Fruit fly (Drosophila melanogaster) whole organism, prepupa: ENCODE results near the gene pcx.

Experiments
- CG10669 ChIP-seq: fragments of 200-800 bp; sonication (Bioruptor generic); optimal IDR thresholded peaks from 3 replicates; lab custom pipeline; 2018; ENCODE audit warnings: missing biosample characterization, mild to moderate bottlenecking, missing genetic modification characterization, moderate library complexity
- CG15336 ChIP-seq: fragments of 200-800 bp; sonication (Bioruptor generic); IDR thresholded peaks from 2 replicates; pipeline ENCODE4 v1.3.6; 2022; ENCODE audit warnings: missing biosample characterization, missing genetic modification characterization
- CG16779 ChIP-seq: fragments of 200-800 bp; sonication (Bioruptor generic); optimal IDR thresholded peaks from 3 replicates; lab custom pipeline; 2017; ENCODE audit warnings: missing biosample characterization, mild to moderate bottlenecking, missing genetic modification characterization
- CG31627 ChIP-seq: fragments of 200-800 bp; sonication (Bioruptor generic); optimal IDR thresholded peaks from 3 replicates; lab custom pipeline; 2016; ENCODE audit warnings: missing biosample characterization, missing genetic modification characterization
- CG32006 ChIP-seq: fragments of 200-800 bp; sonication (Bioruptor generic); optimal IDR thresholded peaks from 3 replicates; lab custom pipeline; 2017; ENCODE audit warnings: missing biosample characterization, mild to moderate bottlenecking, missing genetic modification characterization
- CG3919 ChIP-seq: fragments of 200-800 bp; sonication (Bioruptor generic); optimal IDR thresholded peaks from 3 replicates; lab custom pipeline; 2016; ENCODE audit warnings: missing biosample characterization, missing genetic modification characterization
- CG6163 ChIP-seq: fragments of 200-800 bp; sonication (Bioruptor generic); IDR thresholded peaks from 3 replicates; pipeline ENCODE4 v1.3.6; 2022; ENCODE audit warnings: missing biosample characterization, missing genetic modification characterization
- CG6276 ChIP-seq: fragments of 200-800 bp; sonication (Bioruptor generic); optimal IDR thresholded peaks from 2 replicates; lab custom pipeline; 2017; ENCODE audit warnings: missing biosample characterization, mild to moderate bottlenecking, missing genetic modification characterization
- CG6792 ChIP-seq: fragments of 200-800 bp; sonication (Bioruptor generic); optimal IDR thresholded peaks from 3 replicates; lab custom pipeline; 2016; ENCODE audit warnings: missing biosample characterization, missing genetic modification characterization
- CG6808 ChIP-seq: fragments of 200-800 bp; sonication (Bioruptor generic); optimal IDR thresholded peaks from 3 replicates; lab custom pipeline; 2017; ENCODE audit warnings: missing biosample characterization, missing genetic modification characterization, mild to moderate bottlenecking, moderate library complexity, missing genetic modification reagents
- CG7368 ChIP-seq: fragments of 200-800 bp; sonication (Bioruptor generic); optimal IDR thresholded peaks from 3 replicates; lab custom pipeline; 2016; ENCODE audit warnings: missing biosample characterization, missing genetic modification characterization
- CG8319 ChIP-seq: fragments of 200-800 bp; sonication (Bioruptor generic); optimal IDR thresholded peaks from 3 replicates; lab custom pipeline; 2016; ENCODE audit warnings: missing biosample characterization, missing genetic modification characterization
- CG8632 ChIP-seq: fragments of 200-800 bp; sonication (Bioruptor generic); optimal IDR thresholded peaks from 3 replicates; lab custom pipeline; 2016; ENCODE audit warnings: missing biosample characterization, missing genetic modification characterization
- Eip75B ChIP-seq: fragments of 200-800 bp; sonication (Bioruptor generic); optimal IDR thresholded peaks from 3 replicates; lab custom pipeline; 2016; ENCODE audit warnings: missing biosample characterization, missing genetic modification characterization
- Eip78C ChIP-seq: fragments of 200-800 bp; sonication (Bioruptor generic); peaks from one replicate; lab custom pipeline; 2016; ENCODE audit warnings: missing biosample characterization, missing genetic modification characterization
- Eip93F ChIP-seq: fragments of 200-800 bp; sonication (Bioruptor generic); optimal IDR thresholded peaks from 2 replicates; lab custom pipeline; 2016; ENCODE audit warnings: missing biosample characterization, mild to moderate bottlenecking, missing genetic modification characterization
- Ets21C ChIP-seq: fragments of 200-800 bp; sonication (Bioruptor generic); optimal IDR thresholded peaks from 3 replicates; lab custom pipeline; 2016; ENCODE audit warnings: missing biosample characterization, missing genetic modification characterization
- Ets96B ChIP-seq: fragments of 200-800 bp; optimal IDR thresholded peaks from 2 replicates; lab custom pipeline; 2019; ENCODE audit warnings: missing biosample characterization, mild to moderate bottlenecking, missing genetic modification characterization, moderate library complexity
- Hr38 ChIP-seq: sonication (Bioruptor generic); optimal IDR thresholded peaks from 2 replicates; lab custom pipeline; 2016; ENCODE audit warnings: missing biosample characterization, missing genetic modification characterization
- Hr4 ChIP-seq: fragments of 200-800 bp; sonication (Bioruptor generic); optimal IDR thresholded peaks from 3 replicates; lab custom pipeline; 2016; ENCODE audit warnings: missing biosample characterization, missing genetic modification characterization
- Lpt ChIP-seq: fragments of 200-800 bp; sonication (Bioruptor generic); optimal IDR thresholded peaks from 3 replicates; lab custom pipeline; 2016; ENCODE audit warnings: missing biosample characterization, missing genetic modification characterization
- Met ChIP-seq: fragments of 200-800 bp; sonication (Bioruptor generic); optimal IDR thresholded peaks from 3 replicates; lab custom pipeline; 2016; ENCODE audit warnings: missing biosample characterization, missing genetic modification characterization
- OdsH ChIP-seq: fragments of 200-800 bp; sonication (Bioruptor generic); optimal IDR thresholded peaks from 3 replicates; lab custom pipeline; 2016; ENCODE audit warnings: missing biosample characterization, missing genetic modification characterization
- Smox ChIP-seq: fragments of 200-800 bp; sonication (Bioruptor generic); optimal IDR thresholded peaks from 3 replicates; lab custom pipeline; 2016; ENCODE audit warnings: missing biosample characterization, missing genetic modification characterization
- Sox102F ChIP-seq: fragments of 200-800 bp; sonication (Bioruptor generic); optimal IDR thresholded peaks from 2 replicates; lab custom pipeline; 2016; ENCODE audit warnings: missing biosample characterization, mild to moderate bottlenecking, missing genetic modification characterization
- Sox14 ChIP-seq: fragments of 200-800 bp; sonication (Bioruptor generic); optimal IDR thresholded peaks from 3 replicates; lab custom pipeline; 2016; ENCODE audit warnings: missing biosample characterization, missing genetic modification characterization
- Sox15 ChIP-seq: fragments of 200-800 bp; sonication (Bioruptor generic); optimal IDR thresholded peaks from 3 replicates; lab custom pipeline; 2016; ENCODE audit warnings: missing biosample characterization, missing genetic modification characterization
- acj6 ChIP-seq: fragments of 200-800 bp; sonication (Bioruptor generic); optimal IDR thresholded peaks from 3 replicates; lab custom pipeline; 2016; ENCODE audit warnings: missing biosample characterization, missing genetic modification characterization
- cyc ChIP-seq: fragments of 200-800 bp; sonication (Bioruptor generic); optimal IDR thresholded peaks from 3 replicates; lab custom pipeline; 2016; ENCODE audit warnings: missing biosample characterization, missing genetic modification characterization
- dac ChIP-seq: fragments of 200-800 bp; sonication (Bioruptor generic); optimal IDR thresholded peaks from 2 replicates; lab custom pipeline; 2017; ENCODE audit warnings: missing biosample characterization, mild to moderate bottlenecking, missing genetic modification characterization
- eg ChIP-seq: fragments of 200-800 bp; sonication (Bioruptor generic); IDR thresholded peaks from 3 replicates; pipeline ENCODE4 v1.3.6; 2022; ENCODE audit warnings: missing biosample characterization, missing genetic modification characterization
- esn ChIP-seq: fragments of 200-800 bp; sonication (Bioruptor generic); optimal IDR thresholded peaks from 2 replicates; lab custom pipeline; 2016; ENCODE audit warnings: missing biosample characterization, mild to moderate bottlenecking, missing genetic modification characterization, moderate library complexity
- fd59A ChIP-seq: fragments of 200-800 bp; sonication (Bioruptor generic); optimal IDR thresholded peaks from 2 replicates; lab custom pipeline; 2017; ENCODE audit warnings: missing biosample characterization, mild to moderate bottlenecking, missing genetic modification characterization, missing genetic modification reagents
- fd85E ChIP-seq: fragments of 200-800 bp; sonication (Bioruptor generic); optimal IDR thresholded peaks from 3 replicates; lab custom pipeline; 2016; ENCODE audit warnings: missing biosample characterization, missing genetic modification characterization
- fkh ChIP-seq: fragments of 200-800 bp; sonication (Bioruptor generic); optimal IDR thresholded peaks from 3 replicates; lab custom pipeline; 2017; ENCODE audit warnings: missing biosample characterization, mild to moderate bottlenecking, missing genetic modification characterization, moderate library complexity
- lz ChIP-seq: fragments of 200-800 bp; sonication (Bioruptor generic); optimal IDR thresholded peaks from 3 replicates; lab custom pipeline; 2016; ENCODE audit warnings: missing biosample characterization, missing genetic modification characterization
- net ChIP-seq: fragments of 200-800 bp; sonication (Bioruptor generic); optimal IDR thresholded peaks from 3 replicates; lab custom pipeline; 2016; ENCODE audit warnings: missing biosample characterization, missing genetic modification characterization
- pdm3 ChIP-seq: fragments of 200-800 bp; sonication (Bioruptor generic); optimal IDR thresholded peaks from 3 replicates; lab custom pipeline; 2016; ENCODE audit warnings: missing biosample characterization, missing genetic modification characterization
- salr ChIP-seq, 2 experiments: fragments of 200-800 bp; sonication (Bioruptor generic); optimal IDR thresholded peaks; 3 replicates each; lab custom pipeline; 2016 to 2018; ENCODE audit warnings: missing biosample characterization in 2 of 2, missing genetic modification characterization in 2 of 2, mild to moderate bottlenecking in 1 of 2
- ss ChIP-seq, 2 experiments: fragments of 200-800 bp; sonication (Bioruptor generic); optimal IDR thresholded peaks; 2 replicates in 1 of 2; 3 replicates in 1 of 2; lab custom pipeline; 2017 to 2018; ENCODE audit warnings: mild to moderate bottlenecking in 2 of 2, missing biosample characterization in 2 of 2, missing genetic modification characterization in 2 of 2, moderate library complexity in 1 of 2
- svp ChIP-seq: fragments of 200-800 bp; sonication (Bioruptor generic); peaks from one replicate; lab custom pipeline; 2016; ENCODE audit warnings: missing biosample characterization, missing genetic modification characterization
- topi ChIP-seq: fragments of 200-800 bp; sonication (Bioruptor generic); optimal IDR thresholded peaks from 3 replicates; lab custom pipeline; 2016; ENCODE audit warnings: missing biosample characterization, missing genetic modification characterization
- vri ChIP-seq: fragments of 200-800 bp; sonication (Bioruptor generic); optimal IDR thresholded peaks from 3 replicates; lab custom pipeline; 2016; ENCODE audit warnings: missing biosample characterization, mild to moderate bottlenecking, missing genetic modification characterization

pcx gene

DNA sequence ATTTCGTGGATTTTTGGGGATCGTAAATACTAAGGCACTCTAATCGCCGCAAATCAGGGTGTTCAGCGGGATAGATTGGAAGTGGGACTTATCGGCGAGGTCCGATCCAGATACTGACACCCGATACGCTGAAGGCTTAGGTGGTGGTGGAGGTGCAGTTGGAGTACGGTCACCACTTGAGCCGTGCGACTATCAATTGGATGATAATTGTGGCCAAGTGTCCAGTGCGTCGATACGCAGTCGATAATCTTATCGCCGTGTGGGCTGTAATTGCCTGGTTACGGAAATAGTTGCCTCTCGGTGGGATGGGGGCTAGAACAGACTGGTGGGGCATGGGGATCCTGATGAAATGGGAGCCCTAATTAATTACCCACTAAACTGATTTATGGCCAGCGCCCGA lies 25.8 kb upstream of the pcx start:
- TF ChIP-seq acj6 (no peak), svp (peak; percentile 49)

DNA sequence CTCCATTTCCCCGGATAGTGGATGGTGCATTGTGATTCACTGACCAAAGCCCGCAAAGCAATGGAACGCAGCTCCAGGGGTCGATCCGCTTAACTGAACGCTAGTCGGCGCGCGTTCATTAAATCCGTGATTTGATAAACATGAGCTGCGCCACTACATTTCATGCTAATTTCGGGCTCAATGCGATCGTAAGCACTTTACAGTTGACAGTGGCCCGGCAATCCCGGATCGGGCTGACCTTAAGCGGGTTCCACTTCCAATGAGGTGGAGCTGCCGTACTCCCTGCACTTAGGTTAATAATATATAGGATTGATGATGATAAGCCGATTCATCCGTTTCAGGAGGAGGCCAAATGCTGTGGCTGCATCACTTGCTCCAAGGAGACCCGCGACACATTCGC lies 21.3 kb upstream of the pcx start, which contains the start of gene FarO:
Gene FarO, minus strand, starts transcription at position 101 of the 400 bp plus-strand sequence.
- no peak for TF ChIP-seq CG6276 (GFP tag; lab: Kevin White, UChicago)
- TF ChIP-seq CG6808 (GFP tag; lab: Kevin White, UChicago), result no peak
- TF ChIP-seq CG3919, result no peak
- TF ChIP-seq CG8632 (GFP tag; lab: Kevin White, UChicago), result no peak
- no peak for TF ChIP-seq lz (GFP tag; lab: Kevin White, UChicago)
- no peak for TF ChIP-seq CG10669 (GFP tag; lab: Kevin White, UChicago)
- no peak for TF ChIP-seq Eip75B (GFP tag; lab: Kevin White, UChicago)
- no peak for TF ChIP-seq fd85E
- no peak for TF ChIP-seq Sox14 (GFP tag; lab: Kevin White, UChicago)
- no peak for TF ChIP-seq fd59A (GFP tag; lab: Kevin White, UChicago)
- no peak for TF ChIP-seq vri (GFP tag; lab: Kevin White, UChicago)
- no peak for TF ChIP-seq Eip93F (GFP tag; lab: Kevin White, UChicago)

DNA sequence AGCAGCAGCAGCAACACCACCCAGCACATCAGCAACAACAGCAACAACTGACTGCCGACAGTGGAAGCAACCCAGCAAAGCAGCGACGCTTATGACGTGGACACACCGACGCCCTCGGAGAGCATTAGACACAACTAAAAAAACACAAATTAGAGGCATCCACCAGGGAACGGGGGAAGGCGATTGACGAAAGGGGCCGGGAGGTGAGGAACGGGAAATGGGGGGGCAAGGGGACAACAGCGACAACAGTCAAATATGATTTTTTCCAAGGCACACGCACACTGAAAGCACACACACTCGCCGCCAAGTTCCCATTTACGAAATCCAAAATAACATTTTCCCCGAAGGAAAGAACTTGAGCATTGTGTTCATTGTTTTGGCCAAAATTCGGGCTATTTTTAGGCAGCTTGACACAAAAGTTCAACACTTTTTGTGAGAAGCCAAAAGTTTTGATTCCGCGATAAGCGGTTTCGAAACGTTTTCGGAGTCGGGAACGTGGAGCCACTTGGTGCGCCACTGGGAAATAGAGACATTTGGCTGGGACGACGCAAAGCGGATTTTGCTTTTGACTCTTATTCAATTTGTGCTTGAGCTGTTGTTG lies 16.4 kb upstream of the pcx start:
- TF ChIP-seq net (no peak), Hr4 (GFP tag; lab: Kevin White, UChicago) (no peak), CG8632 (GFP tag; lab: Kevin White, UChicago) (no peak), topi (GFP tag; lab: Kevin White, UChicago) (no peak), eg (GFP tag; lab: Robert Waterston, UW) (peak; percentile 56; the same call in 1 of the 3 replicates), CG8319 (GFP tag; lab: Kevin White, UChicago) (no peak), CG15336 (GFP tag; lab: Robert Waterston, UW) (no peak), Sox14 (GFP tag; lab: Kevin White, UChicago) (no peak), Sox102F (no peak), CG10669 (GFP tag; lab: Kevin White, UChicago) (no peak), CG6276 (GFP tag; lab: Kevin White, UChicago) (peak; percentile 49), CG16779 (no peak), Ets21C (no peak), CG6792 (GFP tag; lab: Kevin White, UChicago) (no peak), Smox (GFP tag; lab: Kevin White, UChicago) (no peak), CG32006 (peak; percentile 46), Met (GFP tag; lab: Kevin White, UChicago) (no peak), Eip75B (GFP tag; lab: Kevin White, UChicago) (no peak), svp (peak; percentile 44), Hr38 (no peak)

DNA sequence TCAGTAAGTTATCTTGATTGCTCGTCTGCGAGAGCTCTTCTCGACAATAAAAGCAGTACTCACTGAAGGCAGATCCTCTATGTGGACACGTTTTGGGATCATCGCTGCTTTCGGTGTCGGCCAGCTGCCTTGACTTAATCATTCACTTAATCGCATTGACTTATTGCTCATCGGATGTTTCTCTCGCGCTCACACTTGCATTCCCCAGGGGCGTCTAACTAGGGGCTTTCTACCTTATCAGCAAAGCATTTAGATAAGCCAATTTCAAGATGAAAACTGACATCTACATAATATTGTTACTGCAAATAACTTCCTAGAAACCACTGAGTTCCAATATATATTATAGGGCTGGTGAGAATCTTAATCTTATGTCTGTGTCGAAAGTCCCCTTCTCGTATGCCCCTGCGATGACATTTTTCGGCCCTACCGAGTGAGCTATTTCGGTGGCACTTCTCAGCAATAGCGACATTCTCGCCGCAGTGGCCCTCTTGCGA lies 12.7 kb upstream of the pcx start:
- no peak for TF ChIP-seq CG31627 (GFP tag; lab: Kevin White, UChicago)
- TF ChIP-seq Eip78C (GFP tag; lab: Kevin White, UChicago), result peak; percentile 20
- TF ChIP-seq fd59A (GFP tag; lab: Kevin White, UChicago), result no peak
- no peak for TF ChIP-seq CG6808 (GFP tag; lab: Kevin White, UChicago)
- no peak for TF ChIP-seq CG7368 (GFP tag; lab: Kevin White, UChicago)
- TF ChIP-seq pdm3, result no peak
- peak; percentile 42; the same call in 1 of the 2 replicates for TF ChIP-seq CG15336 (GFP tag; lab: Robert Waterston, UW)
- no peak for TF ChIP-seq cyc (GFP tag; lab: Kevin White, UChicago)
- no peak for TF ChIP-seq Eip75B (GFP tag; lab: Kevin White, UChicago)
- TF ChIP-seq acj6, result no peak
- TF ChIP-seq vri (GFP tag; lab: Kevin White, UChicago), result no peak
- no peak for TF ChIP-seq Sox14 (GFP tag; lab: Kevin White, UChicago)
- TF ChIP-seq OdsH (GFP tag; lab: Kevin White, UChicago), result no peak
- no peak for TF ChIP-seq fkh (GFP tag; lab: Kevin White, UChicago)
- TF ChIP-seq salr (GFP tag; optimal IDR thresholded peaks at IDR 0.05; lab: Kevin White, UChicago), result no peak
- TF ChIP-seq CG6276 (GFP tag; lab: Kevin White, UChicago), result no peak
- TF ChIP-seq Met (GFP tag; lab: Kevin White, UChicago), result peak; percentile 12
- 0 out of 3 replicates have a peak, but pooled peaks have one; percentile 34 for TF ChIP-seq CG6163 (GFP tag; lab: Robert Waterston, UW)
- TF ChIP-seq Hr4 (GFP tag; lab: Kevin White, UChicago), result peak; percentile 33
- no peak for TF ChIP-seq ss (GFP tag; optimal IDR thresholded peaks at IDR 0.05; lab: Kevin White, UChicago)
- no peak for TF ChIP-seq dac (GFP tag; lab: Kevin White, UChicago)
- no peak for TF ChIP-seq CG8319 (GFP tag; lab: Kevin White, UChicago)
- TF ChIP-seq lz (GFP tag; lab: Kevin White, UChicago), result no peak
- no peak for TF ChIP-seq Ets96B (tag; lab: Kevin White, UChicago)
- TF ChIP-seq Eip93F (GFP tag; lab: Kevin White, UChicago), result no peak
- TF ChIP-seq Hr38, result no peak
- no peak for TF ChIP-seq Sox15
- TF ChIP-seq esn, result no peak
- no peak for TF ChIP-seq CG16779
- TF ChIP-seq Lpt (GFP tag; lab: Kevin White, UChicago), result no peak
